Worm (Caenorhabditis elegans) whole organism, midembryonic: Measurements from ENCODE around the gene C15H11.11.

Source experiments
- T22C8.4 ChIP-seq: fragments of 200-800 bp; sonication (Bioruptor generic); IDR thresholded peaks from 2 replicates; pipeline ENCODE4 v1.3.6; 2022; ENCODE audit warnings: missing genetic modification characterization, missing compliant biosample characterization
- cog-1 ChIP-seq: sonication (generic microtip); optimal IDR thresholded peaks from 2 replicates; lab custom pipeline; 2016; ENCODE audit warnings: missing genetic modification characterization, missing compliant biosample characterization
- klf-2 ChIP-seq: fragments of 200-800 bp; sonication (Bioruptor generic); conservative IDR thresholded peaks from 2 replicates; pipeline ENCODE4 v1.3.6; 2022; ENCODE audit warnings: missing genetic modification reagents, missing genetic modification characterization, missing compliant biosample characterization
- med-1 ChIP-seq: sonication (generic microtip); optimal IDR thresholded peaks from 2 replicates; lab custom pipeline; 2017; ENCODE audit warnings: missing genetic modification characterization, mild to moderate bottlenecking, missing compliant biosample characterization, antibody characterized with exemption, missing genetic modification reagents; ENCODE audit not compliant: insufficient read depth
- ref-1 ChIP-seq: fragments of 200-800 bp; sonication (Bioruptor generic); conservative IDR thresholded peaks from 2 replicates; pipeline ENCODE4 v1.3.6; 2022; ENCODE audit warnings: missing genetic modification reagents, missing genetic modification characterization, missing compliant biosample characterization

DNA sequence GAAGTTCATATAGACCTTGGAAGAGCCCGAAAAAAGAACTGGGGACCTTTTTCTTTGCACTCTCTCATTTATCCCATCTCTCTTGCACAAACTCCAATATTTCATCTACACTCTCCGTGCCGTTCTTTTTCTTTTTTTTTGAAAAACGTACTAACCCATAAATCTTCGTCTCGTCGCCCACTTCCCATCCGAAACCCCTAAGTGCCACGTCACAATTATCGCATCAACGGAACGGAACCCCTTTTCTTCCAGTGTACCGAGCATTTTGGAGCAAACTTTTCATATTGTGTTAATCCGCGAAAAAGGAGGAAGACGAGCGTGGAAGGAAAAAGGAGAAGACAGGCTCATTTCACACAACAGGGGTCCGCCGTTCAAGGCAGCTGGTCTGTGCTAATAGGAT is 45.9 kb upstream of the C15H11.11 start:
- TF ChIP-seq ref-1 (GFP tag; lab: Robert Waterston, UW) (no peak), T22C8.4 (no peak), klf-2 (GFP tag; lab: Robert Waterston, UW) (no peak), med-1 (no peak), cog-1 (no peak)
